Fruit fly (Drosophila melanogaster) whole organism: ENCODE results near the gene Ptpa.

Source experiments
- EcR ChIP-seq, 2 experiments: fragments of >200 bp; optimal IDR thresholded peaks; 2 replicates each; lab custom pipeline; 2017; ENCODE audit warnings: missing biosample characterization in 2 of 2, missing genetic modification characterization in 2 of 2, missing genetic modification reagents in 2 of 2
- psq ChIP-seq: fragments of >200 bp; optimal IDR thresholded peaks from 2 replicates; lab custom pipeline; 2017

DNA sequence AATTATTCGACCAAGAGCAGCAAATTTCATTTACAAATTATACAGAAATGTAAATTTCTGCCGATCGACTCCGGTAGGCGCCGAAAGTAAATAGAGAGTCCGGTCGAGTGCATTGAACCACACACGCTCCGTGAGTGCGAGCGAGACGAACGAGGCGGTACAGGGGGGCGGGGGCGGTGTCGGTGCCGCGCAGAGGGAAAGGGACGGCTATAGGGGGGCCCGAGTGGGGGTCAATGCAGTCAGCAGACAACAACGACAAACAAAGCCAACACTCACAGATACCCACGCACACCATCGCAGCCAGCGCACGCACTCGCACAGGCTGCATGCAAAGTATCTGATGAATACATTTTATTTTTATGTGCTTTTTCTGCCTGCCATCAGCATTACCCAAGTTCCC lies 37.4 kb upstream of the Ptpa start:
- TF ChIP-seq psq (lab: Kevin White, UChicago) (no peak), EcR (GFP tag; optimal IDR thresholded peaks at IDR 0.05; lab: Kevin White, UChicago) (peak; percentile 96 to 97)
